Worm (Caenorhabditis elegans): Measurements from ENCODE around the gene moc-1.
A peak's percentile ranks its signal among the peaks of the same experiment; 100 is the strongest.

Gene moc-1

DNA sequence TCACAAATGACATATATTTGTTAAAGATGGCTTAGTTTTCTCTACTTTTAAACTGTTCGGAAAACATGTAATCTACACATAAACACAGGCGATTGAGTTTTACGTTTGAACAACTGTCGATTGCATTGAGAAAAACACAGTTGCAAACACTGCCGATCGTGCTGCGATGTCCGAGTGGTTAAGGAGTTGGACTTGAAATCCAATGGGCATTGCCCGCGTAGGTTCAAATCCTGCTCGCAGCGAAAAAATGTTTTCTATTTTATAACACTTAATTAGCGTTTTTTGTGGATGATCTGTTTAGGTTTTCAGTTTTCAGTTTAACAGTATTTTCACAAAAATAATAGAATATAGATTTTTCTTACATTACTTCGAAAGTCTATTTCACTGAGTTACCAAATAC, 14.1 kb downstream of the moc-1 start (continued):
- no peak for TF ChIP-seq ama-1 (optimal IDR thresholded peaks at IDR 0.05)
- peak; percentile 9 to 69 for TF ChIP-seq daf-16 (GFP tag; optimal IDR thresholded peaks at IDR 0.05)
- TF ChIP-seq daf-16 (tag; optimal IDR thresholded peaks at IDR 0.05) = peak; percentile 67
- TF ChIP-seq unc-39 (tag; optimal IDR thresholded peaks at IDR 0.05) = no peak
- TF ChIP-seq lin-13 (GFP tag; optimal IDR thresholded peaks at IDR 0.05) = no peak
- peak; percentile 31; the same call in 1 of the 2 replicates for TF ChIP-seq hmg-1.1 (GFP tag; IDR thresholded peaks at IDR 0.05)
- no peak for TF ChIP-seq zip-2 (tag; optimal IDR thresholded peaks at IDR 0.05)
- TF ChIP-seq pqm-1 (tag; optimal IDR thresholded peaks at IDR 0.05) = no peak
- TF ChIP-seq daf-8 (GFP tag; IDR thresholded peaks at IDR 0.05) = no peak
- TF ChIP-seq fkh-10 (GFP tag; optimal IDR thresholded peaks at IDR 0.05) = no peak
- TF ChIP-seq nhr-28 (tag; optimal IDR thresholded peaks at IDR 0.05) = no peak
- TF ChIP-seq mxl-2 (GFP tag; conservative IDR thresholded peaks at IDR 0.05) = 0 out of 2 replicates have a peak, but pooled peaks have one; percentile 35
- 0 out of 2 replicates have a peak, but pooled peaks have one; percentile 44 for TF ChIP-seq ZK337.2 (GFP tag; IDR thresholded peaks at IDR 0.05)
- peak; percentile 79 for TF ChIP-seq lim-7 (GFP tag; IDR thresholded peaks at IDR 0.05)
- TF ChIP-seq zfp-3 (GFP tag; conservative IDR thresholded peaks at IDR 0.05) = no peak
- no peak for TF ChIP-seq skn-1 (tag; optimal IDR thresholded peaks at IDR 0.05)
- peak; percentile 75 for TF ChIP-seq F26F4.8 (GFP tag; conservative IDR thresholded peaks at IDR 0.05)
- 0 out of 2 replicates have a peak, but pooled peaks have one; percentile 48 for TF ChIP-seq vab-7 (GFP tag; IDR thresholded peaks at IDR 0.05)
- TF ChIP-seq ctbp-1 (GFP tag; IDR thresholded peaks at IDR 0.05) = no peak
- no peak for TF ChIP-seq lin-38 (GFP tag; IDR thresholded peaks at IDR 0.05)
- TF ChIP-seq lir-3 (tag; optimal IDR thresholded peaks at IDR 0.05) = no peak
- TF ChIP-seq F10B5.3 (tag; optimal IDR thresholded peaks at IDR 0.05) = no peak
- no peak for TF ChIP-seq lin-15B (tag; optimal IDR thresholded peaks at IDR 0.05)
- TF ChIP-seq nhr-76 (tag; optimal IDR thresholded peaks at IDR 0.05) = no peak
- peak; percentile 11 for TF ChIP-seq dve-1 (tag; optimal IDR thresholded peaks at IDR 0.05; ENCODE audit: insufficient read depth)
- peak; percentile 38 for TF ChIP-seq dmd-6 (GFP tag; IDR thresholded peaks at IDR 0.05)
- 0 out of 2 replicates have a peak, but pooled peaks have one; percentile 50 for TF ChIP-seq daf-19 (GFP tag; conservative IDR thresholded peaks at IDR 0.05)
- TF ChIP-seq ceh-82 (tag; optimal IDR thresholded peaks at IDR 0.05) = no peak
- TF ChIP-seq zfp-2 (tag; optimal IDR thresholded peaks at IDR 0.05) = no peak
- no peak for TF ChIP-seq mxl-3 (GFP tag; optimal IDR thresholded peaks at IDR 0.05)
- peak; percentile 61; the same call in 1 of the 2 replicates for TF ChIP-seq madf-9 (GFP tag; conservative IDR thresholded peaks at IDR 0.05)
- TF ChIP-seq F49E8.2 (tag; optimal IDR thresholded peaks at IDR 0.05; ENCODE audit: borderline replicate concordance) = peak; percentile 4
- TF ChIP-seq pha-4 (GFP tag; IDR thresholded peaks at IDR 0.05) = peak; percentile 69; the same call in 1 of the 2 replicates
- TF ChIP-seq pha-4 (tag; optimal IDR thresholded peaks at IDR 0.05) = no peak
- TF ChIP-seq nhr-48 (tag; optimal IDR thresholded peaks at IDR 0.05) = peak; percentile 37
- peak; percentile 8 for TF ChIP-seq hlh-30 (tag; optimal IDR thresholded peaks at IDR 0.05; ENCODE audit: insufficient read depth)
- 0 out of 2 replicates have a peak, but pooled peaks have one; percentile 38 for TF ChIP-seq Y105C5A.15 (GFP tag; IDR thresholded peaks at IDR 0.05)
- TF ChIP-seq fos-1 (tag; optimal IDR thresholded peaks at IDR 0.05) = no peak
- TF ChIP-seq nhr-25 (tag; optimal IDR thresholded peaks at IDR 0.05; ENCODE audit: borderline replicate concordance, insufficient read depth) = no peak
- TF ChIP-seq jun-1 (tag; optimal IDR thresholded peaks at IDR 0.05) = no peak

DNA sequence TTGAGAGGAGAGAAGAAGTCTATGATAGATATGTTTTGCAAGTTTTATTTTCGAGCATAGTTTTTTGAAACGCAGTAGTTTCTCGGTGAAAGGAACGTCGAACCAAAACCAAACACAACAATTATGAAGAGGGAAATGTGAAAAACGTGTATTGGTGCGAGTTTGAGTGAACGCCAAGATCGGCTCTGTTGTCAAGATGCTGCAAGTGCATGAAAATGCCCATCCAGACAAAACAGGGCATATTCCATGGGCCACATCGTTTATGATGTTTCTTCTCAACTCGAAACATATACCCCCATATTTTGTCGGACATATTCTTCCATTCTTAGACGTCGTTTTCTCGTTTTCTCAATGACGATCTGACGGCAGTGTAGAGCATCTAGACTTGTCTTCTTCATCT, 15.4 kb downstream of the moc-1 start:
- TF ChIP-seq ztf-11 (tag; optimal IDR thresholded peaks at IDR 0.05) = no peak
- TF ChIP-seq ZK337.2 (GFP tag; IDR thresholded peaks at IDR 0.05) = no peak
- TF ChIP-seq hmg-1.1 (GFP tag; IDR thresholded peaks at IDR 0.05) = no peak
- TF ChIP-seq hlh-11 (tag; optimal IDR thresholded peaks at IDR 0.05) = no peak
- TF ChIP-seq unc-62 (GFP tag; optimal IDR thresholded peaks at IDR 0.05 in 1 of 2) = peak in 1 of 2 experiments; percentile 91
- TF ChIP-seq unc-62 (tag; optimal IDR thresholded peaks at IDR 0.05) = no peak

Measured in whole organism, L4 larva.